Fruit fly (Drosophila melanogaster) whole organism, adult: Measurements from ENCODE around the gene CG3534.
A peak's percentile ranks its signal among the peaks of the same experiment; 100 is the strongest.

Experiments used
- CG12768 ChIP-seq: fragments of 200-800 bp; sonication (Bioruptor generic); optimal IDR thresholded peaks from 2 replicates; lab custom pipeline; 2017; ENCODE audit warnings: missing biosample characterization, missing genetic modification characterization, mild to moderate bottlenecking, moderate library complexity, missing genetic modification reagents
- CG33017 ChIP-seq: fragments of 200-800 bp; sonication (Bioruptor generic); optimal IDR thresholded peaks from 2 replicates; lab custom pipeline; 2018; ENCODE audit warnings: missing biosample characterization, mild to moderate bottlenecking, missing genetic modification characterization, moderate library complexity
- CG5204 ChIP-seq: fragments of 200-800 bp; sonication (Bioruptor generic); optimal IDR thresholded peaks from 2 replicates; lab custom pipeline; 2016; ENCODE audit warnings: missing biosample characterization, missing genetic modification characterization
- CG7045 ChIP-seq: fragments of 200-800 bp; sonication (Bioruptor generic); optimal IDR thresholded peaks from 2 replicates; lab custom pipeline; 2017; ENCODE audit warnings: missing biosample characterization, mild to moderate bottlenecking, missing genetic modification characterization
- CG7101 ChIP-seq: fragments of 200-800 bp; sonication (Bioruptor generic); optimal IDR thresholded peaks from 2 replicates; lab custom pipeline; 2018; ENCODE audit warnings: missing biosample characterization, mild to moderate bottlenecking, missing genetic modification characterization, moderate library complexity
- Crg-1 ChIP-seq: fragments of 200-800 bp; sonication (Bioruptor generic); optimal IDR thresholded peaks from 2 replicates; lab custom pipeline; 2016; ENCODE audit warnings: missing biosample characterization, missing genetic modification characterization
- Mnt ChIP-seq: fragments of 200-800 bp; sonication (Bioruptor generic); optimal IDR thresholded peaks from 2 replicates; lab custom pipeline; 2016; ENCODE audit warnings: missing biosample characterization, mild to moderate bottlenecking, missing genetic modification characterization
- bab1 ChIP-seq: fragments of 200-800 bp; sonication (Bioruptor generic); optimal IDR thresholded peaks from 3 replicates; lab custom pipeline; 2019; ENCODE audit warnings: missing biosample characterization, mild to moderate bottlenecking, missing genetic modification characterization, moderate library complexity
- cic ChIP-seq: fragments of 200-800 bp; sonication (Bioruptor generic); optimal IDR thresholded peaks from 2 replicates; lab custom pipeline; 2017; ENCODE audit warnings: missing biosample characterization, mild to moderate bottlenecking, missing genetic modification characterization, moderate library complexity
- kay ChIP-seq: fragments of 200-800 bp; sonication (Bioruptor generic); peaks from one replicate; lab custom pipeline; 2016; ENCODE audit warnings: missing biosample characterization, missing genetic modification characterization, borderline replicate concordance
- ovo ChIP-seq: fragments of 200-800 bp; sonication (Bioruptor generic); optimal IDR thresholded peaks from 2 replicates; lab custom pipeline; 2016; ENCODE audit warnings: missing biosample characterization, missing genetic modification characterization
- pad ChIP-seq: fragments of 200-800 bp; sonication (Bioruptor generic); optimal IDR thresholded peaks from 3 replicates; lab custom pipeline; 2017; ENCODE audit warnings: missing biosample characterization, missing genetic modification characterization, mild to moderate bottlenecking, moderate library complexity, missing genetic modification reagents
- toe ChIP-seq: fragments of 200-800 bp; sonication (Bioruptor generic); optimal IDR thresholded peaks from 2 replicates; lab custom pipeline; 2016; ENCODE audit warnings: missing biosample characterization, missing genetic modification characterization

- no peak for TF ChIP-seq Mnt (GFP tag; lab: Kevin White, UChicago)
- TF ChIP-seq kay: no peak
- no peak for TF ChIP-seq bab1
- TF ChIP-seq CG7045 (GFP tag; lab: Kevin White, UChicago): no peak
- no peak for TF ChIP-seq toe
- TF ChIP-seq CG5204: no peak
- TF ChIP-seq pad (GFP tag; lab: Kevin White, UChicago): no peak
- TF ChIP-seq cic (GFP tag; lab: Kevin White, UChicago): peak; percentile 12
- TF ChIP-seq ovo (GFP tag; lab: Kevin White, UChicago): no peak
- TF ChIP-seq CG7101 (tag; lab: Kevin White, UChicago): no peak
- no peak for TF ChIP-seq CG12768 (GFP tag; lab: Kevin White, UChicago)
- no peak for TF ChIP-seq Crg-1
- TF ChIP-seq CG33017 (tag; lab: Kevin White, UChicago): no peak
Observed at dm6 chr3R:16987924-16988298, 8.3 kb upstream of the CG3534 start.
